Worm (Caenorhabditis elegans) whole organism, L3 larva: Measurements from ENCODE around the gene bbs-5.

Source experiments
- R02D3.7 ChIP-seq: fragments of 150-350 bp; optimal IDR thresholded peaks from 2 replicates; lab custom pipeline; 2014; ENCODE audit warnings: missing biosample characterization, missing genetic modification characterization
- ZK546.5 ChIP-seq: sonication (generic microtip); optimal IDR thresholded peaks from 2 replicates; lab custom pipeline; 2017; ENCODE audit warnings: missing biosample characterization, missing genetic modification characterization
- aly-2 ChIP-seq: fragments of 150-350 bp; optimal IDR thresholded peaks from 2 replicates; lab custom pipeline; 2014; ENCODE audit warnings: missing biosample characterization, missing genetic modification characterization
- ama-1 ChIP-seq: fragments of 150-350 bp; optimal IDR thresholded peaks from 2 replicates; lab custom pipeline; 2018
- ceh-16 ChIP-seq: sonication (generic microtip); optimal IDR thresholded peaks from 2 replicates; lab custom pipeline; 2017; ENCODE audit warnings: missing biosample characterization, missing genetic modification characterization
- ceh-28 ChIP-seq: fragments of 150-350 bp; optimal IDR thresholded peaks from 2 replicates; lab custom pipeline; 2014; ENCODE audit warnings: missing biosample characterization, missing genetic modification reagents, missing genetic modification characterization
- ceh-82 ChIP-seq: fragments of 150-350 bp; optimal IDR thresholded peaks from 2 replicates; lab custom pipeline; 2014; ENCODE audit warnings: missing biosample characterization, missing genetic modification characterization
- ceh-9 ChIP-seq: sonication (generic microtip); optimal IDR thresholded peaks from 2 replicates; lab custom pipeline; 2018; ENCODE audit warnings: missing biosample characterization, missing genetic modification characterization
- daf-12 ChIP-seq: fragments of 150-350 bp; optimal IDR thresholded peaks from 2 replicates; lab custom pipeline; 2014; ENCODE audit warnings: missing biosample characterization, missing genetic modification reagents, missing genetic modification characterization
- egl-27 ChIP-seq: sonication (generic microtip); optimal IDR thresholded peaks from 4 replicates; lab custom pipeline; 2017; ENCODE audit warnings: missing biosample characterization, missing genetic modification reagents, missing genetic modification characterization
- egl-5 ChIP-seq: fragments of 150-350 bp; optimal IDR thresholded peaks from 2 replicates; lab custom pipeline; 2017; ENCODE audit warnings: missing biosample characterization, missing genetic modification reagents, missing genetic modification characterization, inconsistent platforms
- elt-1 ChIP-seq: fragments of 150-350 bp; optimal IDR thresholded peaks from 2 replicates; lab custom pipeline; 2014; ENCODE audit warnings: missing biosample characterization, missing genetic modification characterization
- elt-2 ChIP-seq: sonication (generic microtip); optimal IDR thresholded peaks from 2 replicates; lab custom pipeline; 2016; ENCODE audit warnings: missing genetic modification reagents, mild to moderate bottlenecking, missing genetic modification characterization, missing compliant biosample characterization
- elt-3 ChIP-seq, 3 experiments: fragments of 150-350 bp in 1 of 3; sonication (generic microtip) in 2 of 3; optimal IDR thresholded peaks; 2 replicates in 2 of 3; 4 replicates in 1 of 3; lab custom pipeline; 2014 to 2017; ENCODE audit warnings: missing biosample characterization in 3 of 3, missing genetic modification characterization in 3 of 3
- eor-1 ChIP-seq, 2 experiments: fragments of 150-350 bp; optimal IDR thresholded peaks; 2 replicates each; lab custom pipeline; 2014 to 2018; ENCODE audit warnings: missing biosample characterization in 2 of 2, missing genetic modification characterization in 2 of 2
- fkh-10 ChIP-seq: sonication (generic microtip); optimal IDR thresholded peaks from 2 replicates; lab custom pipeline; 2017; ENCODE audit warnings: missing biosample characterization, missing genetic modification reagents, missing genetic modification characterization
- fkh-2 ChIP-seq: fragments of 150-350 bp; optimal IDR thresholded peaks from 2 replicates; lab custom pipeline; 2014; ENCODE audit warnings: missing biosample characterization, missing genetic modification reagents, missing genetic modification characterization
- fos-1 ChIP-seq: fragments of 150-350 bp; optimal IDR thresholded peaks from 2 replicates; lab custom pipeline; 2014; ENCODE audit warnings: missing biosample characterization, missing genetic modification characterization
- hmg-11 ChIP-seq: sonication (generic microtip); optimal IDR thresholded peaks from 2 replicates; lab custom pipeline; 2016; ENCODE audit warnings: missing genetic modification characterization, missing compliant biosample characterization
- jun-1 ChIP-seq: fragments of 150-350 bp; optimal IDR thresholded peaks from 2 replicates; lab custom pipeline; 2014; ENCODE audit warnings: missing biosample characterization, missing genetic modification reagents, missing genetic modification characterization
- lin-15B ChIP-seq: fragments of 150-350 bp; optimal IDR thresholded peaks from 2 replicates; lab custom pipeline; 2014; ENCODE audit warnings: missing biosample characterization, missing genetic modification characterization
- lin-39 ChIP-seq: fragments of 150-350 bp; optimal IDR thresholded peaks from 2 replicates; lab custom pipeline; 2018; ENCODE audit warnings: missing biosample characterization, missing genetic modification reagents, missing genetic modification characterization
- lsy-12 ChIP-seq: sonication (generic microtip); optimal IDR thresholded peaks from 2 replicates; lab custom pipeline; 2016; ENCODE audit warnings: mild to moderate bottlenecking, missing genetic modification characterization, missing compliant biosample characterization
- mdl-1 ChIP-seq: fragments of 150-350 bp; optimal IDR thresholded peaks from 2 replicates; lab custom pipeline; 2014; ENCODE audit warnings: missing biosample characterization, missing genetic modification characterization
- mml-1 ChIP-seq: fragments of 150-350 bp; sonication (generic microtip); optimal IDR thresholded peaks from 3 replicates; lab custom pipeline; 2014; ENCODE audit warnings: missing biosample characterization, missing genetic modification characterization
- nfya-1 ChIP-seq: sonication (generic microtip); optimal IDR thresholded peaks from 2 replicates; lab custom pipeline; 2017; ENCODE audit warnings: missing genetic modification characterization, mild to moderate bottlenecking, missing compliant biosample characterization, antibody characterized with exemption, moderate library complexity; ENCODE audit not compliant: insufficient read depth
- nhr-11 ChIP-seq: fragments of 150-350 bp; optimal IDR thresholded peaks from 2 replicates; lab custom pipeline; 2014; ENCODE audit warnings: missing biosample characterization, missing genetic modification characterization
- nhr-12 ChIP-seq: fragments of 150-350 bp; optimal IDR thresholded peaks from 2 replicates; lab custom pipeline; 2014; ENCODE audit warnings: missing biosample characterization, missing genetic modification characterization
- nhr-23 ChIP-seq: fragments of 150-350 bp; optimal IDR thresholded peaks from 2 replicates; lab custom pipeline; 2014; ENCODE audit warnings: missing biosample characterization, missing genetic modification reagents, missing genetic modification characterization
- nhr-237 ChIP-seq: fragments of 150-350 bp; optimal IDR thresholded peaks from 2 replicates; lab custom pipeline; 2014; ENCODE audit warnings: missing biosample characterization, missing genetic modification characterization
- nhr-25 ChIP-seq: sonication (generic microtip); optimal IDR thresholded peaks from 2 replicates; lab custom pipeline; 2017; ENCODE audit warnings: missing biosample characterization, missing genetic modification characterization
- nhr-28 ChIP-seq: fragments of 150-350 bp; optimal IDR thresholded peaks from 2 replicates; lab custom pipeline; 2014; ENCODE audit warnings: missing biosample characterization, missing genetic modification characterization
- nhr-43 ChIP-seq: sonication (generic microtip); optimal IDR thresholded peaks from 2 replicates; lab custom pipeline; 2016; ENCODE audit warnings: mild to moderate bottlenecking, missing genetic modification characterization, missing compliant biosample characterization; ENCODE audit not compliant: poor library complexity, severe bottlenecking
- nhr-67 ChIP-seq: fragments of 150-350 bp; optimal IDR thresholded peaks from 2 replicates; lab custom pipeline; 2014; ENCODE audit warnings: missing biosample characterization, missing genetic modification characterization
- nhr-76 ChIP-seq: fragments of 150-350 bp; sonication (generic microtip); optimal IDR thresholded peaks from 5 replicates; lab custom pipeline; 2014; ENCODE audit warnings: missing biosample characterization, missing genetic modification characterization
- nhr-77 ChIP-seq: fragments of 150-350 bp; optimal IDR thresholded peaks from 2 replicates; lab custom pipeline; 2014; ENCODE audit warnings: missing biosample characterization, missing genetic modification characterization
- pha-4 ChIP-seq: fragments of 150-350 bp; optimal IDR thresholded peaks from 2 replicates; lab custom pipeline; 2014; ENCODE audit warnings: missing biosample characterization, missing genetic modification reagents, missing genetic modification characterization
- pqm-1 ChIP-seq: fragments of 150-350 bp; optimal IDR thresholded peaks from 2 replicates; lab custom pipeline; 2017; ENCODE audit warnings: missing biosample characterization, missing genetic modification characterization, inconsistent platforms
- sea-2 ChIP-seq: fragments of 150-350 bp; sonication (generic microtip); optimal IDR thresholded peaks from 4 replicates; lab custom pipeline; 2014; ENCODE audit warnings: missing biosample characterization, missing genetic modification reagents, missing genetic modification characterization
- skn-1 ChIP-seq: fragments of 150-350 bp; optimal IDR thresholded peaks from 2 replicates; lab custom pipeline; 2014; ENCODE audit warnings: missing biosample characterization, missing genetic modification characterization
- snpc-4 ChIP-seq: fragments of 150-350 bp; optimal IDR thresholded peaks from 2 replicates; lab custom pipeline; 2014; ENCODE audit warnings: missing biosample characterization, missing genetic modification characterization
- tbx-2 ChIP-seq: sonication (generic microtip); optimal IDR thresholded peaks from 2 replicates; lab custom pipeline; 2016; ENCODE audit warnings: mild to moderate bottlenecking, missing genetic modification characterization, missing compliant biosample characterization
- unc-39 ChIP-seq: sonication (generic microtip); optimal IDR thresholded peaks from 4 replicates; lab custom pipeline; 2017; ENCODE audit warnings: missing biosample characterization, missing genetic modification characterization
- unc-62 ChIP-seq: fragments of 150-350 bp; sonication (generic microtip); optimal IDR thresholded peaks from 4 replicates; lab custom pipeline; 2014; ENCODE audit warnings: missing biosample characterization, missing genetic modification reagents, missing genetic modification characterization
- zag-1 ChIP-seq: fragments of 150-350 bp; optimal IDR thresholded peaks from 2 replicates; lab custom pipeline; 2014; ENCODE audit warnings: missing biosample characterization, missing genetic modification characterization
- ztf-11 ChIP-seq: fragments of 150-350 bp; optimal IDR thresholded peaks from 2 replicates; lab custom pipeline; 2014; ENCODE audit warnings: missing biosample characterization, missing genetic modification characterization
- ztf-4 ChIP-seq: fragments of 150-350 bp; optimal IDR thresholded peaks from 2 replicates; lab custom pipeline; 2014; ENCODE audit warnings: missing biosample characterization, missing genetic modification characterization

Gene bbs-5

ce11 chrIII:10284214-10284613, 22.6 kb upstream of the bbs-5 start:
- no peak for TF ChIP-seq egl-5 (tag; lab: Kevin White, UChicago)
- TF ChIP-seq nhr-11 (tag; lab: Kevin White, UChicago): no peak
- TF ChIP-seq ama-1: no peak
- TF ChIP-seq pha-4 (tag; lab: Kevin White, UChicago): no peak
- peak; percentile 87 for TF ChIP-seq fkh-10 (GFP tag; lab: Kevin White, UChicago)
- no peak for TF ChIP-seq ceh-9
- TF ChIP-seq egl-27 (tag; lab: Kevin White, UChicago): no peak
- TF ChIP-seq tbx-2 (tag; lab: Kevin White, UChicago): peak; percentile 8
- peak; percentile 73 for TF ChIP-seq hmg-11 (tag; lab: Kevin White, UChicago)
- no peak for TF ChIP-seq unc-39 (tag; lab: Kevin White, UChicago)
- no peak for TF ChIP-seq nhr-77 (tag; lab: Kevin White, UChicago)
- no peak for TF ChIP-seq nhr-23 (tag; lab: Kevin White, UChicago)
- no peak for TF ChIP-seq ztf-11 (tag; lab: Kevin White, UChicago)
- TF ChIP-seq nhr-67 (tag; lab: Kevin White, UChicago): no peak
- TF ChIP-seq mdl-1: peak; percentile 12
- TF ChIP-seq aly-2: no peak
- TF ChIP-seq nhr-28 (tag; lab: Kevin White, UChicago): no peak
- TF ChIP-seq nhr-43 (tag; lab: Kevin White, UChicago): no peak
- peak; percentile 94 for TF ChIP-seq lin-39
- TF ChIP-seq ZK546.5 (tag; lab: Kevin White, UChicago): no peak
- no peak for TF ChIP-seq pqm-1
- peak; percentile 52 for TF ChIP-seq lin-15B (tag; lab: Kevin White, UChicago)
- TF ChIP-seq elt-3 (tag; optimal IDR thresholded peaks at IDR 0.05; lab: Kevin White, UChicago): no peak
- TF ChIP-seq nhr-25: no peak
- no peak for TF ChIP-seq daf-12 (tag; lab: Kevin White, UChicago)
- TF ChIP-seq jun-1 (tag; lab: Kevin White, UChicago): no peak
- no peak for TF ChIP-seq fkh-2 (tag; lab: Kevin White, UChicago)
- TF ChIP-seq eor-1 (tag; optimal IDR thresholded peaks at IDR 0.05; lab: Kevin White, UChicago): no peak
- TF ChIP-seq zag-1 (tag; lab: Kevin White, UChicago): no peak
- no peak for TF ChIP-seq ceh-16 (tag; lab: Kevin White, UChicago)
- TF ChIP-seq elt-1 (tag; lab: Kevin White, UChicago): peak; percentile 13
- TF ChIP-seq mml-1: no peak
- TF ChIP-seq nhr-237 (tag; lab: Kevin White, UChicago): no peak
- no peak for TF ChIP-seq elt-2 (tag; lab: Kevin White, UChicago)
- TF ChIP-seq ceh-82: no peak
- no peak for TF ChIP-seq skn-1 (tag; lab: Kevin White, UChicago)
- TF ChIP-seq lsy-12 (tag; lab: Kevin White, UChicago): no peak
- no peak for TF ChIP-seq ztf-4 (tag; lab: Kevin White, UChicago)
- TF ChIP-seq snpc-4 (tag; lab: Kevin White, UChicago): peak; percentile 11
- no peak for TF ChIP-seq fos-1
- peak; percentile 8 for TF ChIP-seq sea-2 (GFP tag; lab: Kevin White, UChicago)
- no peak for TF ChIP-seq unc-62
- no peak for TF ChIP-seq R02D3.7
- no peak for TF ChIP-seq nhr-12 (tag; lab: Kevin White, UChicago)
- TF ChIP-seq nfya-1: peak; percentile 74
- TF ChIP-seq nhr-76 (tag; lab: Kevin White, UChicago): no peak
- peak; percentile 31 for TF ChIP-seq ceh-28 (tag; lab: Kevin White, UChicago)

ce11 chrIII:10278826-10279225, 17.2 kb upstream of the bbs-5 start, which contains the start of gene pad-2:
pad-2 (plus strand) TSS chrIII:10279126.
- TF ChIP-seq ZK546.5 (tag; lab: Kevin White, UChicago): no peak
- TF ChIP-seq hmg-11 (tag; lab: Kevin White, UChicago): no peak
